Worm (Caenorhabditis elegans): ENCODE measurements around the gene T04C12.11.

DNA sequence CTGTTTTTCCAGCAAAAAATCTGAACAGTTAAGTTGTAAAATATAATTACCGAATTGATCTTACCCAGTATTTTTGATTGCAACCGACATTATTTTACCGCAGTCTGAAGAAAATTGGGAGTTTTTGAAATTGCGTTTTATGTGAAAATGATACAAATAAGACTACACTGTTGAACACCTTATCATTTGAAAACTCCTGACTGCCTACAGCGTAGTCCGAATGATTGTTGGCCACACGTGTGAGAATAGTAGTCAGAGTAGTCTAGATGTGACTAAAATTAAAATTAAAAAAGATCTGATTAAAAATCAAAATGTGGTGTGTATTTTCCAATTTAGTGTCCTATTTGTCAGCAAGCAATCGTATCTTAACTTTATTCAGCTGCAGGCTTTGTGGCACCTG is 13.4 kb downstream of the T04C12.11 start, which contains the start of gene dhs-18:
- TF ChIP-seq nhr-10 (tag; optimal IDR thresholded peaks at IDR 0.05) = no peak
- TF ChIP-seq zfp-3 (GFP tag; conservative IDR thresholded peaks at IDR 0.05) = no peak

Data from whole organism, L4 larva.